Fruit fly (Drosophila melanogaster) whole organism, embryonic: ENCODE data around the gene dgrn.

Experiments
- ATbp ChIP-seq: fragments of 200-800 bp; sonication (Bioruptor generic); optimal IDR thresholded peaks from 2 replicates; lab custom pipeline; 2017; ENCODE audit warnings: missing biosample characterization, mild to moderate bottlenecking, missing genetic modification characterization, missing genetic modification reagents
- CG10654 ChIP-seq: fragments of 200-800 bp; sonication (Bioruptor generic); optimal IDR thresholded peaks from 2 replicates; lab custom pipeline; 2016; ENCODE audit warnings: missing biosample characterization, missing genetic modification characterization
- CG10979 ChIP-seq: fragments of 200-800 bp; sonication (Bioruptor generic); optimal IDR thresholded peaks from 2 replicates; lab custom pipeline; 2018; ENCODE audit warnings: missing biosample characterization, mild to moderate bottlenecking, missing genetic modification characterization, moderate library complexity
- CG11247 ChIP-seq: fragments of 200-800 bp; sonication (Bioruptor generic); IDR thresholded peaks from 2 replicates; pipeline ENCODE4 v1.3.6; 2022; ENCODE audit warnings: missing biosample characterization, missing genetic modification characterization
- CG11456 ChIP-seq: fragments of 200-800 bp; sonication (Bioruptor generic); IDR thresholded peaks from 3 replicates; pipeline ENCODE4 v1.3.6; 2022; ENCODE audit warnings: missing biosample characterization, missing genetic modification characterization
- CG12744 ChIP-seq: fragments of 200-800 bp; sonication (Bioruptor generic); optimal IDR thresholded peaks from 2 replicates; lab custom pipeline; 2016; ENCODE audit warnings: missing biosample characterization, missing genetic modification characterization
- CG12769 ChIP-seq: fragments of 200-800 bp; sonication (Bioruptor generic); optimal IDR thresholded peaks from 2 replicates; lab custom pipeline; 2019; ENCODE audit warnings: missing biosample characterization, mild to moderate bottlenecking, missing genetic modification characterization, moderate library complexity
- CG14014 ChIP-seq: fragments of 200-800 bp; sonication (Bioruptor generic); IDR thresholded peaks from 2 replicates; pipeline ENCODE4 v1.3.6; 2022; ENCODE audit warnings: missing biosample characterization, missing genetic modification characterization
- CG14965 ChIP-seq: fragments of 200-800 bp; sonication (Bioruptor generic); optimal IDR thresholded peaks from 2 replicates; lab custom pipeline; 2016; ENCODE audit warnings: missing biosample characterization, missing genetic modification characterization, borderline replicate concordance
- CG15073 ChIP-seq: fragments of 200-800 bp; sonication (Bioruptor generic); optimal IDR thresholded peaks from 2 replicates; lab custom pipeline; 2016; ENCODE audit warnings: missing biosample characterization, missing genetic modification characterization
- CG15514 ChIP-seq: fragments of 200-800 bp; sonication (Bioruptor generic); optimal IDR thresholded peaks from 3 replicates; lab custom pipeline; 2017; ENCODE audit warnings: missing biosample characterization, missing genetic modification characterization, mild to moderate bottlenecking, moderate library complexity, missing genetic modification reagents
- CG18619 ChIP-seq: fragments of 200-800 bp; sonication (Bioruptor generic); optimal IDR thresholded peaks from 3 replicates; lab custom pipeline; 2017; ENCODE audit warnings: missing biosample characterization, mild to moderate bottlenecking, missing genetic modification characterization
- CG3726 ChIP-seq: fragments of 200-800 bp; sonication (Bioruptor generic); IDR thresholded peaks from 3 replicates; pipeline ENCODE4, ENCODE4 v1.3.6; 2022; ENCODE audit warnings: missing biosample characterization, missing genetic modification characterization
- CG6689 ChIP-seq: fragments of 200-800 bp; sonication (Bioruptor generic); IDR thresholded peaks from 2 replicates; pipeline ENCODE4 v1.3.6; 2022; ENCODE audit warnings: missing biosample characterization, missing genetic modification characterization
- CG7839 ChIP-seq: fragments of 200-800 bp; sonication (Bioruptor generic); optimal IDR thresholded peaks from 3 replicates; lab custom pipeline; 2018; ENCODE audit warnings: missing biosample characterization, mild to moderate bottlenecking, missing genetic modification characterization, moderate library complexity
- CG8388 ChIP-seq: fragments of 200-800 bp; sonication (Bioruptor generic); optimal IDR thresholded peaks from 2 replicates; lab custom pipeline; 2019; ENCODE audit warnings: missing biosample characterization, mild to moderate bottlenecking, missing genetic modification characterization, moderate library complexity
- CG9817 ChIP-seq: fragments of 200-800 bp; sonication (Bioruptor generic); optimal IDR thresholded peaks from 2 replicates; lab custom pipeline; 2018; ENCODE audit warnings: missing biosample characterization, mild to moderate bottlenecking, missing genetic modification characterization, moderate library complexity
- Deaf1 ChIP-seq: fragments of 200-800 bp; optimal IDR thresholded peaks from 3 replicates; lab custom pipeline; 2019; ENCODE audit warnings: missing biosample characterization, mild to moderate bottlenecking, missing genetic modification characterization, moderate library complexity
- Dip3 ChIP-seq: fragments of 200-800 bp; sonication (Bioruptor generic); optimal IDR thresholded peaks from 3 replicates; lab custom pipeline; 2016; ENCODE audit warnings: missing biosample characterization, missing genetic modification characterization
- Hand ChIP-seq: fragments of 200-800 bp; sonication (Bioruptor generic); optimal IDR thresholded peaks from 2 replicates; lab custom pipeline; 2017; ENCODE audit warnings: mild to moderate bottlenecking, missing biosample characterization, missing genetic modification reagents, missing genetic modification characterization
- Hr3 ChIP-seq: fragments of 200-800 bp; sonication (Bioruptor generic); optimal IDR thresholded peaks from 3 replicates; lab custom pipeline; 2016; ENCODE audit warnings: missing biosample characterization, missing genetic modification characterization
- Hr78 ChIP-seq, 2 experiments: fragments of 200-800 bp in 1 of 2; fragments of >200 bp in 1 of 2; sonication (Bioruptor generic) in 1 of 2; optimal IDR thresholded peaks; 2 replicates each; lab custom pipeline; 2017 to 2019; ENCODE audit warnings: missing biosample characterization in 2 of 2, missing genetic modification characterization in 2 of 2, mild to moderate bottlenecking in 1 of 2, moderate library complexity in 1 of 2
- Mes4 ChIP-seq: fragments of 200-800 bp; sonication (Bioruptor generic); optimal IDR thresholded peaks from 2 replicates; lab custom pipeline; 2016; ENCODE audit warnings: missing biosample characterization, missing genetic modification characterization
- Opbp ChIP-seq: fragments of 200-800 bp; sonication (Bioruptor generic); IDR thresholded peaks from 3 replicates; pipeline ENCODE4 v1.3.6; 2022; ENCODE audit warnings: missing biosample characterization, missing genetic modification characterization; ENCODE audit not compliant: partially characterized antibody
- Optix ChIP-seq: fragments of 200-800 bp; sonication (Bioruptor generic); IDR thresholded peaks from 3 replicates; pipeline ENCODE4 v1.3.6; 2022; ENCODE audit warnings: missing biosample characterization, missing genetic modification characterization
- Rfx ChIP-seq: fragments of 200-800 bp; sonication (Bioruptor generic); IDR thresholded peaks from 2 replicates; pipeline ENCODE4 v1.3.6; 2022; ENCODE audit warnings: missing biosample characterization, missing genetic modification characterization
- Scr ChIP-seq: fragments of 200-800 bp; sonication (Bioruptor generic); IDR thresholded peaks from 2 replicates; pipeline ENCODE4 v1.3.6; 2022; ENCODE audit warnings: missing biosample characterization, missing genetic modification characterization; ENCODE audit not compliant: partially characterized antibody
- Sry-δ ChIP-seq: fragments of 200-800 bp; sonication (Bioruptor generic); optimal IDR thresholded peaks from 2 replicates; lab custom pipeline; 2016; ENCODE audit warnings: missing biosample characterization, missing genetic modification characterization
- Ssrp ChIP-seq: fragments of 200-800 bp; sonication (Bioruptor generic); optimal IDR thresholded peaks from 2 replicates; lab custom pipeline; 2018; ENCODE audit warnings: missing biosample characterization, mild to moderate bottlenecking, missing genetic modification characterization, moderate library complexity
- Tbp ChIP-seq: fragments of >200 bp; optimal IDR thresholded peaks from 2 replicates; lab custom pipeline; 2018; ENCODE audit warnings: missing biosample characterization, missing genetic modification characterization
- Usf ChIP-seq: fragments of 200-800 bp; sonication (Bioruptor generic); optimal IDR thresholded peaks from 2 replicates; lab custom pipeline; 2017; ENCODE audit warnings: missing genotype, missing biosample characterization, missing genetic modification characterization
- Xrp1 ChIP-seq: fragments of 200-800 bp; sonication (Bioruptor generic); IDR thresholded peaks from 2 replicates; pipeline ENCODE4 v1.3.6; 2022; ENCODE audit warnings: missing biosample characterization, missing genetic modification characterization
- ara ChIP-seq: fragments of 200-800 bp; sonication (Bioruptor generic); IDR thresholded peaks from 2 replicates; pipeline ENCODE4 v1.3.6; 2022; ENCODE audit warnings: missing biosample characterization, missing genetic modification characterization
- caup ChIP-seq: fragments of 200-800 bp; sonication (Bioruptor generic); optimal IDR thresholded peaks from 3 replicates; lab custom pipeline; 2017; ENCODE audit warnings: missing biosample characterization, mild to moderate bottlenecking, missing genetic modification characterization, moderate library complexity; ENCODE audit not compliant: severe bottlenecking
- chif ChIP-seq, 2 experiments: fragments of 200-800 bp; sonication (Bioruptor generic); optimal IDR thresholded peaks; 3 replicates each; lab custom pipeline; 2016; ENCODE audit warnings: missing biosample characterization in 2 of 2, missing genetic modification characterization in 2 of 2
- da ChIP-seq: fragments of 200-800 bp; sonication (Bioruptor generic); optimal IDR thresholded peaks from 2 replicates; lab custom pipeline; 2016; ENCODE audit warnings: missing biosample characterization, missing genetic modification characterization
- dmrt99B ChIP-seq: fragments of 200-800 bp; sonication (Bioruptor generic); optimal IDR thresholded peaks from 2 replicates; lab custom pipeline; 2018; ENCODE audit warnings: missing biosample characterization, mild to moderate bottlenecking, missing genetic modification characterization, moderate library complexity
- fd96Cb ChIP-seq: fragments of 200-800 bp; sonication (Bioruptor generic); optimal IDR thresholded peaks from 2 replicates; lab custom pipeline; 2018; ENCODE audit warnings: missing biosample characterization, mild to moderate bottlenecking, missing genetic modification characterization, moderate library complexity
- gcm2 ChIP-seq: fragments of 200-800 bp; sonication (Bioruptor generic); optimal IDR thresholded peaks from 2 replicates; lab custom pipeline; 2016; ENCODE audit warnings: missing biosample characterization, missing genetic modification characterization
- nmo ChIP-seq: fragments of 200-800 bp; sonication (Bioruptor generic); optimal IDR thresholded peaks from 2 replicates; lab custom pipeline; 2018; ENCODE audit warnings: missing biosample characterization, mild to moderate bottlenecking, missing genetic modification characterization, moderate library complexity
- oc ChIP-seq: fragments of 200-800 bp; sonication (Bioruptor generic); optimal IDR thresholded peaks from 2 replicates; lab custom pipeline; 2018; ENCODE audit warnings: missing biosample characterization, mild to moderate bottlenecking, missing genetic modification characterization, moderate library complexity
- pan ChIP-seq, 4 experiments: fragments of >200 bp in 3 of 4; fragments of 200-800 bp in 1 of 4; sonication (Bioruptor generic) in 1 of 4; optimal IDR thresholded peaks in 3 of 4; IDR thresholded peaks in 1 of 4; 2 replicates each; pipeline versions ENCODE4 v1.3.6 to Lab custom; 2017 to 2022; ENCODE audit warnings: missing biosample characterization in 2 of 4, missing genetic modification characterization in 2 of 4, mixed read lengths in 1 of 4
- tll ChIP-seq, 2 experiments: fragments of 200-800 bp in 1 of 2; fragments of >200 bp in 1 of 2; sonication (Bioruptor generic) in 1 of 2; optimal IDR thresholded peaks; 2 replicates each; lab custom pipeline; 2017 to 2019; ENCODE audit warnings: missing biosample characterization in 2 of 2, missing genetic modification characterization in 2 of 2, mild to moderate bottlenecking in 1 of 2, moderate library complexity in 1 of 2
- trem ChIP-seq: fragments of 200-800 bp; optimal IDR thresholded peaks from 3 replicates; lab custom pipeline; 2019; ENCODE audit warnings: missing biosample characterization, mild to moderate bottlenecking, missing genetic modification characterization, moderate library complexity
- vfl ChIP-seq: fragments of 200-800 bp; sonication (Bioruptor generic); optimal IDR thresholded peaks from 2 replicates; lab custom pipeline; 2016; ENCODE audit warnings: missing biosample characterization, missing genetic modification characterization
- vnd ChIP-seq: fragments of 200-800 bp; sonication (Bioruptor generic); IDR thresholded peaks from 3 replicates; pipeline ENCODE4 v1.3.6; 2022; ENCODE audit warnings: missing biosample characterization, missing genetic modification characterization; ENCODE audit not compliant: partially characterized antibody
- vvl ChIP-seq: fragments of 200-800 bp; sonication (Bioruptor generic); IDR thresholded peaks from 2 replicates; pipeline ENCODE4 v1.3.6; 2022; ENCODE audit warnings: missing biosample characterization, missing genetic modification characterization
- zfh2 ChIP-seq: fragments of 200-800 bp; sonication (Bioruptor generic); optimal IDR thresholded peaks from 2 replicates; lab custom pipeline; 2016; ENCODE audit warnings: missing biosample characterization, missing genetic modification characterization

dgrn gene

dm6 chr3R:5862032-5862641 lies 37.7 kb downstream of the dgrn start, which contains the start of gene CG2017 (continued):
- peak; percentile 72 for TF ChIP-seq Opbp (GFP tag; lab: Robert Waterston, UW)
- no peak for TF ChIP-seq oc (tag; lab: Kevin White, UChicago)
- TF ChIP-seq Sry-δ (GFP tag; lab: Kevin White, UChicago): peak; percentile 54
- peak; percentile 52; the same call in 1 of the 2 replicates for TF ChIP-seq ara (GFP tag; lab: Robert Waterston, UW)
- no peak for TF ChIP-seq pan (optimal IDR thresholded peaks at IDR 0.05; lab: Kevin White, UChicago)
- TF ChIP-seq pan (GFP tag; optimal IDR thresholded peaks at IDR 0.05 in 1 of 2, IDR thresholded peaks at IDR 0.05 in 1 of 2): no peak
- TF ChIP-seq CG11247: no peak
- TF ChIP-seq CG15514 (GFP tag; lab: Kevin White, UChicago): peak; percentile 89
- no peak for TF ChIP-seq Hand (GFP tag; lab: Kevin White, UChicago)
- no peak for TF ChIP-seq dmrt99B
- no peak for TF ChIP-seq Tbp (GFP tag; lab: Kevin White, UChicago)
- TF ChIP-seq CG14014 (GFP tag; lab: Robert Waterston, UW): peak; percentile 18; the same call in 1 of the 2 replicates
- peak; percentile 54 for TF ChIP-seq nmo (GFP tag; lab: Kevin White, UChicago)
- TF ChIP-seq CG12769: peak; percentile 51
- peak; percentile 50 for TF ChIP-seq CG9817 (tag; lab: Kevin White, UChicago)
- no peak for TF ChIP-seq gcm2
- peak; percentile 24 for TF ChIP-seq CG7839 (tag; lab: Kevin White, UChicago)
- peak; percentile 66 for TF ChIP-seq da (GFP tag; lab: Kevin White, UChicago)
- TF ChIP-seq vnd (GFP tag; lab: Robert Waterston, UW): no peak
- TF ChIP-seq CG11456: peak; percentile 70; the same call in 2 of the 3 replicates
- TF ChIP-seq fd96Cb (tag; lab: Kevin White, UChicago): no peak
- TF ChIP-seq CG12744: peak; percentile 20
- peak; percentile 28 to 84 for TF ChIP-seq tll (GFP tag; optimal IDR thresholded peaks at IDR 0.05; lab: Kevin White, UChicago)
- TF ChIP-seq zfh2 (GFP tag; lab: Kevin White, UChicago): peak; percentile 52
- TF ChIP-seq CG14965 (GFP tag; lab: Kevin White, UChicago): no peak
- no peak for TF ChIP-seq Xrp1
- no peak for TF ChIP-seq Optix (GFP tag; lab: Robert Waterston, UW)
- TF ChIP-seq Deaf1 (tag; lab: Kevin White, UChicago): no peak
- no peak for TF ChIP-seq CG15073 (GFP tag; lab: Kevin White, UChicago)
- TF ChIP-seq Hr78 (GFP tag; optimal IDR thresholded peaks at IDR 0.05; lab: Kevin White, UChicago): no peak
- TF ChIP-seq Dip3 (GFP tag; lab: Kevin White, UChicago): peak; percentile 52
- no peak for TF ChIP-seq CG10654 (GFP tag; lab: Kevin White, UChicago)
- no peak for TF ChIP-seq CG8388 (GFP tag; lab: Kevin White, UChicago)
- TF ChIP-seq Ssrp: no peak
- TF ChIP-seq chif (GFP tag; optimal IDR thresholded peaks at IDR 0.05; lab: Kevin White, UChicago): peak; percentile 45 to 51
- TF ChIP-seq Scr (GFP tag; lab: Robert Waterston, UW): no peak; the same call in 1 of the 2 replicates
- TF ChIP-seq Rfx (GFP tag; lab: Robert Waterston, UW): peak; percentile 79
- 0 out of 3 replicates have a peak, but pooled peaks have one; percentile 11 for TF ChIP-seq CG3726 (GFP tag; lab: Robert Waterston, UW)
- TF ChIP-seq caup (GFP tag; lab: Kevin White, UChicago): peak; percentile 55
- no peak for TF ChIP-seq CG6689
- no peak for TF ChIP-seq ATbp (GFP tag; lab: Kevin White, UChicago)
- TF ChIP-seq CG18619 (GFP tag; lab: Kevin White, UChicago): peak; percentile 25
- no peak for TF ChIP-seq Mes4 (GFP tag; lab: Kevin White, UChicago)
- TF ChIP-seq trem (tag; lab: Kevin White, UChicago): peak; percentile 76
- TF ChIP-seq vfl (GFP tag; lab: Kevin White, UChicago): peak; percentile 75
- TF ChIP-seq vvl (GFP tag; lab: Robert Waterston, UW): peak; percentile 81
- TF ChIP-seq CG10979 (tag; lab: Kevin White, UChicago): peak; percentile 16
- TF ChIP-seq Hr3 (GFP tag; lab: Kevin White, UChicago): peak; percentile 44
- TF ChIP-seq Usf: peak; percentile 2
